Worm (Caenorhabditis elegans): ENCODE data around the gene C18H7.6.

ce11 chrIV:545852-546251 lies 46.4 kb downstream of the C18H7.6 start:
- TF ChIP-seq K02D7.2 (tag; optimal IDR thresholded peaks at IDR 0.05) (no peak), rnt-1 (tag; optimal IDR thresholded peaks at IDR 0.05) (no peak), lin-11 (tag; optimal IDR thresholded peaks at IDR 0.05) (no peak), ttx-3 (tag; optimal IDR thresholded peaks at IDR 0.05) (no peak), F13H6.1 (tag; optimal IDR thresholded peaks at IDR 0.05) (no peak), pqm-1 (tag; optimal IDR thresholded peaks at IDR 0.05) (no peak), nfya-1 (tag; optimal IDR thresholded peaks at IDR 0.05) (no peak), K09A11.1 (tag; optimal IDR thresholded peaks at IDR 0.05; ENCODE audit: insufficient read depth) (no peak), ama-1 (optimal IDR thresholded peaks at IDR 0.05) (no peak), Y22D7AL.16 (tag; optimal IDR thresholded peaks at IDR 0.05) (no peak), tbx-2 (tag; optimal IDR thresholded peaks at IDR 0.05) (no peak), ceh-31 (tag; optimal IDR thresholded peaks at IDR 0.05) (no peak), ahr-1 (tag; optimal IDR thresholded peaks at IDR 0.05) (no peak)

Measured in whole organism, late embryonic.